Worm (Caenorhabditis elegans): ENCODE measurements around the gene lon-2.

lon-2 gene

ce11 chrX:4732752-4733151 is 16.1 kb downstream of the lon-2 start, which contains the start of gene aman-1:
Gene aman-1 (plus strand): TSS chrX:4733095.
- TF ChIP-seq pag-3 (tag; optimal IDR thresholded peaks at IDR 0.05; ENCODE audit: borderline replicate concordance, insufficient read depth) (no peak), fkh-10 (GFP tag; optimal IDR thresholded peaks at IDR 0.05) (no peak), mef-2 (tag; optimal IDR thresholded peaks at IDR 0.05) (no peak), alr-1 (tag; optimal IDR thresholded peaks at IDR 0.05; ENCODE audit: borderline replicate concordance) (no peak), C34B4.2 (tag; optimal IDR thresholded peaks at IDR 0.05) (no peak), nhr-19 (GFP tag; conservative IDR thresholded peaks at IDR 0.05) (no peak), tlp-1 (tag; optimal IDR thresholded peaks at IDR 0.05) (no peak), ama-1 (optimal IDR thresholded peaks at IDR 0.05) (no peak), nhr-76 (tag; optimal IDR thresholded peaks at IDR 0.05) (no peak), efl-1 (optimal IDR thresholded peaks at IDR 0.05) (no peak), efl-1 (GFP tag; optimal IDR thresholded peaks at IDR 0.05 in 1 of 2) (no peak), nhr-28 (tag; optimal IDR thresholded peaks at IDR 0.05) (no peak), xbp-1 (tag; optimal IDR thresholded peaks at IDR 0.05) (no peak), unc-62 (GFP tag; optimal IDR thresholded peaks at IDR 0.05) (no peak), nhr-47 (tag; optimal IDR thresholded peaks at IDR 0.05) (no peak), aly-2 (tag; optimal IDR thresholded peaks at IDR 0.05) (no peak)

- TF ChIP-seq efl-1 (optimal IDR thresholded peaks at IDR 0.05) (no peak), efl-1 (GFP tag; optimal IDR thresholded peaks at IDR 0.05 in 1 of 2) (no peak), C16A3.4 (tag; optimal IDR thresholded peaks at IDR 0.05) (no peak), unc-130 (tag; optimal IDR thresholded peaks at IDR 0.05) (no peak), nhr-28 (tag; optimal IDR thresholded peaks at IDR 0.05) (no peak), unc-62 (GFP tag; optimal IDR thresholded peaks at IDR 0.05) (no peak), elt-3 (tag; optimal IDR thresholded peaks at IDR 0.05) (no peak), lin-35 (GFP tag; optimal IDR thresholded peaks at IDR 0.05) (no peak), hpl-2 (GFP tag; optimal IDR thresholded peaks at IDR 0.05) (no peak), zag-1 (tag; optimal IDR thresholded peaks at IDR 0.05) (no peak), alr-1 (tag; optimal IDR thresholded peaks at IDR 0.05; ENCODE audit: borderline replicate concordance) (no peak), lin-13 (GFP tag; optimal IDR thresholded peaks at IDR 0.05) (no peak), grh-1 (GFP tag; IDR thresholded peaks at IDR 0.05) (no peak)
These were observed 21.5 kb downstream of the lon-2 start, which contains the start of gene acc-3 for ce11 chrX:4727388-4727787. Gene acc-3 (minus strand): TSS chrX:4727488.

ce11 chrX:4720603-4721529 is 28.0 kb downstream of the lon-2 start, which contains the start of gene F55D10.4:
Gene F55D10.4 (minus strand): TSS chrX:4720653.
- TF ChIP-seq hlh-17 (GFP tag; optimal IDR thresholded peaks at IDR 0.05; ENCODE audit: borderline replicate concordance), result no peak
- TF ChIP-seq egl-13 (tag; optimal IDR thresholded peaks at IDR 0.05), result no peak
- TF ChIP-seq ceh-63 (GFP tag; optimal IDR thresholded peaks at IDR 0.05), result no peak
- TF ChIP-seq nhr-47 (tag; optimal IDR thresholded peaks at IDR 0.05), result peak; percentile 19
- no peak for TF ChIP-seq egl-27 (tag; optimal IDR thresholded peaks at IDR 0.05)
- peak; percentile 66 for TF ChIP-seq lin-14 (GFP tag; optimal IDR thresholded peaks at IDR 0.05)
- peak; percentile 54 for TF ChIP-seq fkh-8 (tag; optimal IDR thresholded peaks at IDR 0.05)
- no peak for TF ChIP-seq F16B12.6 (tag; optimal IDR thresholded peaks at IDR 0.05)
- TF ChIP-seq lsy-2 (tag; optimal IDR thresholded peaks at IDR 0.05), result peak in 1 of 2 experiments; percentile 4

ce11 chrX:4718114-4718513 is 30.8 kb downstream of the lon-2 start:
- TF ChIP-seq nhr-20 (tag; optimal IDR thresholded peaks at IDR 0.05) (no peak), ama-1 (optimal IDR thresholded peaks at IDR 0.05) (no peak), lin-14 (GFP tag; optimal IDR thresholded peaks at IDR 0.05) (peak; percentile 52), fkh-10 (GFP tag; optimal IDR thresholded peaks at IDR 0.05) (peak; percentile 50), egl-27 (tag; optimal IDR thresholded peaks at IDR 0.05) (no peak)

All from whole organism, L1 larva.